Fruit fly (Drosophila melanogaster) whole organism, embryonic: Measurements from ENCODE around the gene Ent3.

ENCODE experiments used
- CG10431 ChIP-seq: fragments of 200-800 bp; sonication (Bioruptor generic); optimal IDR thresholded peaks from 3 replicates; lab custom pipeline; 2018; ENCODE audit warnings: missing biosample characterization, mild to moderate bottlenecking, missing genetic modification characterization
- CG15479 ChIP-seq: fragments of 200-800 bp; sonication (Bioruptor generic); optimal IDR thresholded peaks from 3 replicates; lab custom pipeline; 2019; ENCODE audit warnings: missing biosample characterization, mild to moderate bottlenecking, missing genetic modification characterization, moderate library complexity
- CG31441 ChIP-seq: fragments of 200-800 bp; sonication (Bioruptor generic); IDR thresholded peaks from 2 replicates; pipeline ENCODE4 v1.3.6; 2022; ENCODE audit warnings: missing biosample characterization, missing genetic modification characterization

DNA sequence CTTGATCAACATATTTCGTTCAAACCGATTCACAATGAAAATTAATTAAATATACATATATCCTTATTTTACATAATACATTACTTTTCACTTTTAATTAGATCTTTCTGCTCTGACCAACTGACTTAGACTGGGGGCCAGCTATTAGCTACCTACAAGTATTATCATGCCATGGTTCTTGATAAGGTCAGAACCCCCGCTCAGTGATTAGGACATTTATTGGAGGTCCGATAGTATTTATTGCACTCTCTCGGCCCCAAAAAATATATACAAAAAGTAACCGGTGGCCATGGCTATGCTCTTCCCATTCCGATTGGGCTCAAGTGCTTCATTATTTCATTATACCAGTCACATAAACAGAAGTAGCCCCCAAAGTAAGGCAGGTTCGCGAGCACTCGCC is 25.7 kb upstream of the Ent3 start:
- TF ChIP-seq CG31441 (GFP tag; lab: Robert Waterston, UW) (no peak), CG10431 (GFP tag; lab: Kevin White, UChicago) (no peak), CG15479 (no peak)
